Fruit fly (Drosophila melanogaster) whole organism: ENCODE results near the gene CG16713.

ENCODE experiments used
- CG8478 ChIP-seq: fragments of >200 bp; optimal IDR thresholded peaks from 2 replicates; lab custom pipeline; 2018; ENCODE audit warnings: inconsistent platforms
- Dll ChIP-seq: fragments of >200 bp; optimal IDR thresholded peaks from 2 replicates; lab custom pipeline; 2017
- EcR ChIP-seq, 2 experiments: fragments of >200 bp; optimal IDR thresholded peaks; 2 replicates each; lab custom pipeline; 2017; ENCODE audit warnings: missing biosample characterization in 2 of 2, missing genetic modification characterization in 2 of 2, missing genetic modification reagents in 2 of 2
- pan ChIP-seq: fragments of >200 bp; optimal IDR thresholded peaks from 2 replicates; lab custom pipeline; 2017
- psq ChIP-seq: fragments of >200 bp; optimal IDR thresholded peaks from 2 replicates; lab custom pipeline; 2017
- usp ChIP-seq: fragments of >200 bp; optimal IDR thresholded peaks from 2 replicates; lab custom pipeline; 2017; ENCODE audit warnings: missing biosample characterization, missing genetic modification characterization, mixed read lengths

CG16713 gene

dm6 chr2L:3693805-3694204 is 1.4 kb downstream of the CG16713 start, which contains the start of gene Acp24A4:
Acp24A4 (minus strand) TSS chr2L:3693905.
- TF ChIP-seq psq (no peak), pan (lab: Kevin White, UChicago) (no peak), CG8478 (lab: Kevin White, UChicago) (no peak), Dll (lab: Kevin White, UChicago) (no peak), usp (GFP tag; lab: Kevin White, UChicago) (no peak), EcR (GFP tag; optimal IDR thresholded peaks at IDR 0.05; lab: Kevin White, UChicago) (no peak)

- no peak for TF ChIP-seq psq
- no peak for TF ChIP-seq EcR (GFP tag; optimal IDR thresholded peaks at IDR 0.05; lab: Kevin White, UChicago)
- TF ChIP-seq CG8478 (lab: Kevin White, UChicago), result no peak
- no peak for TF ChIP-seq Dll (lab: Kevin White, UChicago)
- no peak for TF ChIP-seq pan (lab: Kevin White, UChicago)
- TF ChIP-seq usp (GFP tag; lab: Kevin White, UChicago), result no peak
These were observed 2.1 kb downstream of the CG16713 start, which contains the start of gene CG3513 for dm6 chr2L:3693082-3693481. CG3513 (minus strand) TSS chr2L:3693182.

dm6 chr2L:3692466-3692865 is 2.7 kb downstream of the CG16713 start, which contains the start of gene CG16704:
CG16704 (minus strand) TSS chr2L:3692587.
- TF ChIP-seq EcR (GFP tag; optimal IDR thresholded peaks at IDR 0.05; lab: Kevin White, UChicago) (no peak), Dll (lab: Kevin White, UChicago) (no peak), usp (GFP tag; lab: Kevin White, UChicago) (no peak), psq (no peak), CG8478 (lab: Kevin White, UChicago) (no peak), pan (lab: Kevin White, UChicago) (no peak)

dm6 chr2L:3685139-3685851 is 9.9 kb downstream of the CG16713 start:
- TF ChIP-seq pan (lab: Kevin White, UChicago), result no peak

dm6 chr2L:3682489-3682888 is 12.7 kb downstream of the CG16713 start:
- no peak for TF ChIP-seq CG8478 (lab: Kevin White, UChicago)
- no peak for TF ChIP-seq usp (GFP tag; lab: Kevin White, UChicago)
- TF ChIP-seq psq, result no peak
- TF ChIP-seq Dll (lab: Kevin White, UChicago), result no peak
- no peak for TF ChIP-seq pan (lab: Kevin White, UChicago)
- no peak for TF ChIP-seq EcR (GFP tag; optimal IDR thresholded peaks at IDR 0.05; lab: Kevin White, UChicago)

dm6 chr2L:3681338-3681737 is 13.9 kb downstream of the CG16713 start:
- TF ChIP-seq Dll (lab: Kevin White, UChicago) (no peak), EcR (GFP tag; optimal IDR thresholded peaks at IDR 0.05; lab: Kevin White, UChicago) (no peak), psq (no peak), CG8478 (lab: Kevin White, UChicago) (no peak), pan (lab: Kevin White, UChicago) (no peak), usp (GFP tag; lab: Kevin White, UChicago) (no peak)

- TF ChIP-seq pan (lab: Kevin White, UChicago) (no peak), psq (no peak), EcR (GFP tag; optimal IDR thresholded peaks at IDR 0.05; lab: Kevin White, UChicago) (no peak), usp (GFP tag; lab: Kevin White, UChicago) (no peak), CG8478 (lab: Kevin White, UChicago) (no peak), Dll (lab: Kevin White, UChicago) (no peak)
These were observed 19.4 kb downstream of the CG16713 start for dm6 chr2L:3675770-3676169.

- TF ChIP-seq CG8478 (lab: Kevin White, UChicago) (no peak), psq (no peak)
These were observed 24.7 kb downstream of the CG16713 start, which contains the start of gene Sfp24Bc for dm6 chr2L:3670481-3670880. Sfp24Bc (minus strand) TSS chr2L:3670581.

dm6 chr2L:3669675-3670074 is 25.5 kb downstream of the CG16713 start, which contains the start of gene Sfp24Bb:
Sfp24Bb (minus strand) TSS chr2L:3669775.
- TF ChIP-seq psq (no peak), Dll (lab: Kevin White, UChicago) (no peak), pan (lab: Kevin White, UChicago) (no peak), EcR (GFP tag; optimal IDR thresholded peaks at IDR 0.05; lab: Kevin White, UChicago) (no peak), CG8478 (lab: Kevin White, UChicago) (no peak), usp (GFP tag; lab: Kevin White, UChicago) (no peak)

dm6 chr2L:3669034-3669433 is 26.2 kb downstream of the CG16713 start, which contains the start of gene Sfp24Bd:
Sfp24Bd (minus strand) TSS chr2L:3669134.
- TF ChIP-seq CG8478 (lab: Kevin White, UChicago), result no peak
- no peak for TF ChIP-seq EcR (GFP tag; optimal IDR thresholded peaks at IDR 0.05; lab: Kevin White, UChicago)
- TF ChIP-seq usp (GFP tag; lab: Kevin White, UChicago), result no peak
- TF ChIP-seq Dll (lab: Kevin White, UChicago), result no peak
- no peak for TF ChIP-seq psq
- no peak for TF ChIP-seq pan (lab: Kevin White, UChicago)

dm6 chr2L:3668451-3668850 is 26.8 kb downstream of the CG16713 start, which contains the start of gene Sfp24Ba:
Sfp24Ba (minus strand) TSS chr2L:3668551.
- TF ChIP-seq psq, result no peak
- no peak for TF ChIP-seq pan (lab: Kevin White, UChicago)
- TF ChIP-seq EcR (GFP tag; optimal IDR thresholded peaks at IDR 0.05; lab: Kevin White, UChicago), result no peak
- no peak for TF ChIP-seq usp (GFP tag; lab: Kevin White, UChicago)
- no peak for TF ChIP-seq Dll (lab: Kevin White, UChicago)
- no peak for TF ChIP-seq CG8478 (lab: Kevin White, UChicago)

- TF ChIP-seq CG8478 (lab: Kevin White, UChicago) (no peak), EcR (GFP tag; optimal IDR thresholded peaks at IDR 0.05; lab: Kevin White, UChicago) (no peak), pan (lab: Kevin White, UChicago) (no peak), usp (GFP tag; lab: Kevin White, UChicago) (no peak), Dll (lab: Kevin White, UChicago) (no peak), psq (no peak)
These were observed 32.9 kb downstream of the CG16713 start, which contains the start of gene Drgx for dm6 chr2L:3662307-3662795. Drgx (plus strand) TSS chr2L:3662745.
